Fruit fly (Drosophila melanogaster) whole organism, wandering third instar larva: ENCODE data around the gene CG6695.
A peak's percentile ranks its signal among the peaks of the same experiment; 100 is the strongest.

ENCODE experiments used
- CG9705 ChIP-seq: fragments of 200-800 bp; sonication (Bioruptor generic); optimal IDR thresholded peaks from 2 replicates; lab custom pipeline; 2018; ENCODE audit warnings: missing biosample characterization, mild to moderate bottlenecking, missing genetic modification characterization
- CrebA ChIP-seq: fragments of 200-800 bp; sonication (Bioruptor generic); optimal IDR thresholded peaks from 2 replicates; lab custom pipeline; 2016; ENCODE audit warnings: missing biosample characterization, mild to moderate bottlenecking, missing genetic modification characterization, borderline replicate concordance
- Dif ChIP-seq: fragments of 200-275, 200-300 bp; sonication (Bioruptor generic); optimal IDR thresholded peaks from 2 replicates; lab custom pipeline; 2018; ENCODE audit warnings: missing biosample characterization, missing genetic modification characterization; ENCODE audit not compliant: partially characterized antibody
- GATAd ChIP-seq: sonication (Bioruptor generic); optimal IDR thresholded peaks from 2 replicates; lab custom pipeline; 2016; ENCODE audit warnings: missing biosample characterization, missing genetic modification characterization
- HLH106 ChIP-seq: fragments of 200-800 bp; optimal IDR thresholded peaks from 3 replicates; lab custom pipeline; 2019; ENCODE audit warnings: missing biosample characterization, mild to moderate bottlenecking, missing genetic modification characterization, moderate library complexity
- Hr83 ChIP-seq: fragments of 200-300 bp; sonication (Bioruptor generic); optimal IDR thresholded peaks from 2 replicates; lab custom pipeline; 2016; ENCODE audit warnings: missing biosample characterization, mild to moderate bottlenecking, missing genetic modification characterization, moderate library complexity; ENCODE audit not compliant: poor library complexity, severe bottlenecking
- Mio ChIP-seq: sonication (Bioruptor generic); optimal IDR thresholded peaks from 2 replicates; lab custom pipeline; 2016; ENCODE audit warnings: missing biosample characterization, missing genetic modification characterization
- Myc ChIP-seq: fragments of >200 bp; optimal IDR thresholded peaks from 2 replicates; lab custom pipeline; 2017
- N ChIP-seq: fragments of >200 bp; optimal IDR thresholded peaks from 2 replicates; lab custom pipeline; 2018; ENCODE audit warnings: missing biosample characterization, missing external identifiers, missing genetic modification characterization
- OdsH ChIP-seq: fragments of 200-800 bp; sonication (Bioruptor generic); optimal IDR thresholded peaks from 2 replicates; lab custom pipeline; 2016; ENCODE audit warnings: missing biosample characterization, mild to moderate bottlenecking, missing genetic modification characterization
- Rel ChIP-seq, 2 experiments: fragments of 200-800 bp; sonication (Bioruptor generic) in 1 of 2; optimal IDR thresholded peaks; 2 replicates in 1 of 2; 3 replicates in 1 of 2; lab custom pipeline; 2016 to 2019; ENCODE audit warnings: mild to moderate bottlenecking in 2 of 2, missing biosample characterization in 2 of 2, missing genetic modification characterization in 2 of 2, moderate library complexity in 1 of 2
- Sp1 ChIP-seq: fragments of 200-800 bp; sonication (Bioruptor generic); optimal IDR thresholded peaks from 3 replicates; lab custom pipeline; 2019; ENCODE audit warnings: missing biosample characterization, mild to moderate bottlenecking, missing genetic modification characterization, moderate library complexity
- Vsx2 ChIP-seq: fragments of 200-300, 225-300 bp; sonication (Bioruptor generic); optimal IDR thresholded peaks from 2 replicates; lab custom pipeline; 2018; ENCODE audit warnings: missing biosample characterization, missing genetic modification characterization; ENCODE audit not compliant: partially characterized antibody
- br ChIP-seq: fragments of 200-800 bp; sonication (Bioruptor generic); optimal IDR thresholded peaks from 2 replicates; lab custom pipeline; 2016; ENCODE audit warnings: missing biosample characterization, missing genetic modification characterization
- brk ChIP-seq: fragments of 200-800 bp; sonication (Bioruptor generic); optimal IDR thresholded peaks from 2 replicates; lab custom pipeline; 2016; ENCODE audit warnings: missing biosample characterization, mild to moderate bottlenecking, missing genetic modification characterization
- dmrt93B ChIP-seq: fragments of 200-800 bp; sonication (Bioruptor generic); optimal IDR thresholded peaks from 2 replicates; lab custom pipeline; 2018; ENCODE audit warnings: missing biosample characterization, mild to moderate bottlenecking, missing genetic modification characterization
- ey ChIP-seq: fragments of 200-800 bp; sonication (Bioruptor generic); optimal IDR thresholded peaks from 2 replicates; lab custom pipeline; 2016; ENCODE audit warnings: missing biosample characterization, missing genetic modification characterization
- foxo ChIP-seq, 2 experiments: fragments of 200-800 bp; sonication (Bioruptor generic); optimal IDR thresholded peaks; 2 replicates in 1 of 2; 3 replicates in 1 of 2; lab custom pipeline; 2016 to 2017; ENCODE audit warnings: missing biosample characterization in 2 of 2, missing genetic modification characterization in 2 of 2
- fru ChIP-seq: fragments of 200-800 bp; sonication (Bioruptor generic); optimal IDR thresholded peaks from 3 replicates; lab custom pipeline; 2016; ENCODE audit warnings: missing biosample characterization, mild to moderate bottlenecking, missing genetic modification characterization
- h ChIP-seq: fragments of 200-800 bp; sonication (Bioruptor generic); optimal IDR thresholded peaks from 3 replicates; lab custom pipeline; 2016; ENCODE audit warnings: missing biosample characterization, mild to moderate bottlenecking, missing genetic modification characterization
- jim ChIP-seq: fragments of 175-275, 200-325 bp; sonication (Bioruptor generic); optimal IDR thresholded peaks from 2 replicates; lab custom pipeline; 2016; ENCODE audit warnings: missing biosample characterization, mild to moderate bottlenecking, missing genetic modification characterization
- lola ChIP-seq: fragments of >200 bp; optimal IDR thresholded peaks from 2 replicates; lab custom pipeline; 2017; ENCODE audit warnings: missing biosample characterization, missing genetic modification characterization
- psq ChIP-seq: fragments of 200-800 bp; sonication (Bioruptor generic); optimal IDR thresholded peaks from 3 replicates; lab custom pipeline; 2017; ENCODE audit warnings: missing biosample characterization, mild to moderate bottlenecking, missing genetic modification characterization, moderate library complexity
- rgr ChIP-seq: fragments of 200-800 bp; sonication (Bioruptor generic); optimal IDR thresholded peaks from 3 replicates; lab custom pipeline; 2016; ENCODE audit warnings: missing biosample characterization, mild to moderate bottlenecking, missing genetic modification characterization
- sage ChIP-seq: fragments of 200-800 bp; sonication (Bioruptor generic); optimal IDR thresholded peaks from 2 replicates; lab custom pipeline; 2016; ENCODE audit warnings: missing biosample characterization, mild to moderate bottlenecking, missing genetic modification characterization
- sv ChIP-seq: fragments of 200-800 bp; sonication (Bioruptor generic); optimal IDR thresholded peaks from 3 replicates; lab custom pipeline; 2016; ENCODE audit warnings: missing biosample characterization, missing genetic modification characterization
- usp ChIP-seq: fragments of >200 bp; optimal IDR thresholded peaks from 2 replicates; lab custom pipeline; 2017; ENCODE audit warnings: missing biosample characterization, missing genetic modification characterization
- woc ChIP-seq: sonication (Bioruptor generic); optimal IDR thresholded peaks from 2 replicates; lab custom pipeline; 2016; ENCODE audit warnings: missing biosample characterization, mild to moderate bottlenecking, missing genetic modification characterization

Gene CG6695

DNA sequence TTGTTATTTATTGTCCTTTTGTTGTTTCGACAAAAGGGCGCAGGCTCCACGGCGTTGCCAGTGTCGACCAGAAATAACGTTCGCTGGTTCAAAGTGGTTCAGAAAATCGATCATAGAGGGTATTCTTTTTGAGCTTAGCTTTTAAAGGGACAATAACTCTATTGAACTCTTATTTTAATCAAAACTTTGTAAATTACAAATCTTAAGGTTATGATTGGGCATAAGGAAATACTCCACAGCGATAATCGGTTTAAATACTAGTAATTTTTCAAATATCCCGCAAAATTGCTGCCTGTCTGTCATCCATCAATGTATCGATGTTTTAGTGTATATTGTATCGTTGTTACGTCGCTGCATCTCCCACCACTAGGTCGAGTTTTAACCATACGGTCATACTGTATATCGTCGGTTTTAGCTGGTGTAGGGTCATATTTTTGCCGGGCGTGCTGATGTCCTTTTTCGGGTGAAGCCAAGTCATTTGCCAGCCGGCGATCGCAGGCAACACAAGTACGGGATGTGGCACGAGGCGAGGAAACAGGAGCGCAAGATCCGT is at the start of gene CG6695, which contains the start of gene CG31125:
CG6695 (plus strand) TSS at position 391 of the 553 bp plus-strand sequence.
CG31125 (minus strand) TSS at position 51 of the 553 bp plus-strand sequence.
- TF ChIP-seq sv (GFP tag; lab: Kevin White, UChicago) (peak; percentile 58), psq (GFP tag; lab: Kevin White, UChicago) (peak; percentile 47), brk (GFP tag; lab: Kevin White, UChicago) (no peak), HLH106 (tag; lab: Kevin White, UChicago) (peak; percentile 61), jim (GFP tag; lab: Kevin White, UChicago) (no peak), GATAd (no peak), ey (GFP tag; lab: Kevin White, UChicago) (peak; percentile 50), woc (GFP tag; lab: Kevin White, UChicago) (no peak), CrebA (GFP tag; lab: Kevin White, UChicago) (no peak), br (no peak), Hr83 (GFP tag; lab: Kevin White, UChicago) (peak; percentile 75), OdsH (GFP tag; lab: Kevin White, UChicago) (peak; percentile 40)
- TF ChIP-seq, all 38 proteins: peak for 6

DNA sequence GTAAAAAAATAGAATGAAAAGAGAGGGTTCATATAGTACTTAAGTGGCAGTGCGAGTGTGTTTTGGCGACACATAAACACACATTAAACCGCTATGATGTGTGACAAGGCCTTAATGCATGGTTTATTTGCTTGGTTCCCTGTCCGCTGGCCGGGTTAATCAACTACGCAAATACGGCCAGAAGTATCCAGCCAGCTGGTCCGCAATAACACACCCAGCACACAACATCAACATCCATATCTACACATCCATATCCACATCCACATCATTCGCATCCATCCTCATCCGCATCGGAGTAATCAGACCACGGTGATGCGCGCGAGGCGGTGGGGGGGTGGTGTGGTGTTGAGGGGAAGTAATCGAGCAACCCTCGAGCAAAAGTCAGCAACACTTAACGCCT is 48.1 kb upstream of the CG6695 start:
- no peak for TF ChIP-seq foxo (GFP tag; optimal IDR thresholded peaks at IDR 0.05; lab: Kevin White, UChicago)
- no peak for TF ChIP-seq Rel (GFP tag; optimal IDR thresholded peaks at IDR 0.05; lab: Kevin White, UChicago)
- TF ChIP-seq Rel (tag; optimal IDR thresholded peaks at IDR 0.05; lab: Kevin White, UChicago): peak; percentile 40
- peak; percentile 10 for TF ChIP-seq Sp1 (GFP tag; lab: Kevin White, UChicago)
- TF ChIP-seq rgr (GFP tag; lab: Kevin White, UChicago): no peak
- no peak for TF ChIP-seq Hr83 (GFP tag; lab: Kevin White, UChicago)
- TF ChIP-seq dmrt93B (GFP tag; lab: Kevin White, UChicago): no peak
- TF ChIP-seq h: peak; percentile 33
- no peak for TF ChIP-seq fru (GFP tag; lab: Kevin White, UChicago)
- TF ChIP-seq GATAd: no peak
- TF ChIP-seq Myc (lab: Kevin White, UChicago): no peak

DNA sequence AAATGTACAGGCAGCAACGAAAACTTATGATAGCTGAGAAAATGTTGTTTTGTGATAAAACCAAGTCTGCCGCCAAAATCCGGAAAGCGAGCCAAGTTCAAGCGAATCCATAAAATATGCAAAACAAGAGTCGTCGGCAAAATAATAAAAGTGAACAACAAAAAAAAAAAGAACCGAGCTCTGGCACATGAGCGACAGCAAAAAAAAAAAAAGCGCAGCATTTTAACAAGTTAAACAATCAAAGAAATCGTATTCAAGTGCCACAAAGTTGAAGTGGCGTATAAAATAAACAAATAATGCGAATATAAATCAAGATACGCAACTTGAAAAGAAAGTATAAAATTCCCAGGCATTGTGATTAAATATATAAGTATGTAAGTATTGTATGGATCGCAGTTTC is 46.6 kb upstream of the CG6695 start:
- TF ChIP-seq CrebA (GFP tag; lab: Kevin White, UChicago): peak; percentile 24
- no peak for TF ChIP-seq Mio (GFP tag; lab: Kevin White, UChicago)
- TF ChIP-seq CG9705 (GFP tag; lab: Kevin White, UChicago): no peak
- TF ChIP-seq Rel (GFP tag; optimal IDR thresholded peaks at IDR 0.05; lab: Kevin White, UChicago): peak; percentile 21
- no peak for TF ChIP-seq Rel (tag; optimal IDR thresholded peaks at IDR 0.05; lab: Kevin White, UChicago)
- TF ChIP-seq N (GFP tag; lab: Kevin White, UChicago): no peak
- no peak for TF ChIP-seq Vsx2 (GFP tag; lab: Kevin White, UChicago)
- TF ChIP-seq, all 38 proteins: peak for 2

DNA sequence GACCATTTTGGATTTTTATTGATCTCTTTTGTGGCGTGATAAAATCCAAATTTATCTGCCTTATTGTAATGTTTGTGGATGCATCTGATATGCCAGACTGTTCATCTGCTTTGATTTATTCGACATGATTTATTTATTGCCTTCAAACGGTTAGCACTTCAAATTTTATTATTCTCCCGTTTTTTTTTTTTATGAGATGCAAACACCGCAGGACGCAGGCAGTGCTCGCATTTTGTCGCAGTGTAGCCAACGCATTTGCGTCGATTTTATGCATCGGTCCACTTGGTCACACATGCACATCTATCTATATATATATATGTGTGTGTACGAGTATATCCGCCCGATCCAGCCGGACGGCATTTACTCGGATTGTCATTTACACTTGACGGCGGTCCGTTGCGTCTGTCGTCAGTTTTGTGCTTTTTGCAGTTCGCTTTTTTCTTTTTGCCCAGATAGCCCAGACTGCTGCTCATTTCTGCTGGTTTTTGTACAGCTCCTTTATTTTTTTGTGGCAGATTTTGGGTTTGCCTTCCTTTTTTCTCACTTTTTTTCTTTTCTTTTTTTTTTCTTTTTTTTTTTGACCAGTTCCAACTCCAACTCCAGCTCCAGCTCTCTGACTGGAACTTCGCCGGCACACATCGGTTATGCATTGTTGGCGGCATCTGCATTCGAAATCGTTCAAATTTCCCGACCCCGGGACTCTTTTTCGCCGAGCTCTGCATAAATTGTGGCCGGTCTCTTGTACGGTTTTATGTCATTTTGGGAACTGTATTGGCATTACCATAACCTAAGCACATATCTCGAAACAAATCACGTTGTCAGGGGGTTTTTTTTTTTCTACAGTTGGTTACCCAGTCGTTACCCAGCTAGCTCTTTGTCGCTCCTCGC is 40.9 kb upstream of the CG6695 start:
- TF ChIP-seq jim (GFP tag; lab: Kevin White, UChicago): peak; percentile 12
- peak; percentile 20 for TF ChIP-seq woc (GFP tag; lab: Kevin White, UChicago)
- peak; percentile 23 for TF ChIP-seq OdsH (GFP tag; lab: Kevin White, UChicago)
- peak; percentile 21 for TF ChIP-seq sage (GFP tag; lab: Kevin White, UChicago)
- no peak for TF ChIP-seq lola (GFP tag; lab: Kevin White, UChicago)
- no peak for TF ChIP-seq GATAd
- TF ChIP-seq Dif (GFP tag; lab: Kevin White, UChicago): no peak
- peak; percentile 41 for TF ChIP-seq fru (GFP tag; lab: Kevin White, UChicago)
- peak; percentile 65 for TF ChIP-seq Sp1 (GFP tag; lab: Kevin White, UChicago)
- TF ChIP-seq dmrt93B (GFP tag; lab: Kevin White, UChicago): peak; percentile 17
- peak; percentile 74 for TF ChIP-seq Rel (GFP tag; optimal IDR thresholded peaks at IDR 0.05; lab: Kevin White, UChicago)
- TF ChIP-seq Rel (tag; optimal IDR thresholded peaks at IDR 0.05; lab: Kevin White, UChicago): no peak
- peak; percentile 7 for TF ChIP-seq h
- TF ChIP-seq psq (GFP tag; lab: Kevin White, UChicago): peak; percentile 38
- peak; percentile 31 for TF ChIP-seq br
- TF ChIP-seq ey (GFP tag; lab: Kevin White, UChicago): peak; percentile 49
- peak in 1 of 2 experiments; percentile 52 for TF ChIP-seq foxo (GFP tag; optimal IDR thresholded peaks at IDR 0.05; lab: Kevin White, UChicago)
- peak; percentile 51 for TF ChIP-seq rgr (GFP tag; lab: Kevin White, UChicago)
- TF ChIP-seq usp (GFP tag; lab: Kevin White, UChicago): no peak
